Fruit fly (Drosophila melanogaster) whole organism, wandering third instar larva: Measurements from ENCODE around the gene net.
A peak's percentile ranks its signal among the peaks of the same experiment; 100 is the strongest.

ENCODE experiments used
- Abd-B ChIP-seq: fragments of >200 bp; optimal IDR thresholded peaks from 2 replicates; lab custom pipeline; 2017; ENCODE audit warnings: missing biosample characterization, missing genetic modification characterization
- CG32264 ChIP-seq: fragments of 200-800 bp; sonication (Bioruptor generic); optimal IDR thresholded peaks from 2 replicates; lab custom pipeline; 2016; ENCODE audit warnings: missing biosample characterization, missing genetic modification characterization
- CG9705 ChIP-seq: fragments of 200-800 bp; sonication (Bioruptor generic); optimal IDR thresholded peaks from 2 replicates; lab custom pipeline; 2018; ENCODE audit warnings: missing biosample characterization, mild to moderate bottlenecking, missing genetic modification characterization
- CrebA ChIP-seq: fragments of 200-800 bp; sonication (Bioruptor generic); optimal IDR thresholded peaks from 2 replicates; lab custom pipeline; 2016; ENCODE audit warnings: missing biosample characterization, mild to moderate bottlenecking, missing genetic modification characterization, borderline replicate concordance
- Dfd ChIP-seq: fragments of >200 bp; optimal IDR thresholded peaks from 2 replicates; lab custom pipeline; 2017; ENCODE audit warnings: missing biosample characterization, missing genetic modification characterization
- Dif ChIP-seq: fragments of 200-275, 200-300 bp; sonication (Bioruptor generic); optimal IDR thresholded peaks from 2 replicates; lab custom pipeline; 2018; ENCODE audit warnings: missing biosample characterization, missing genetic modification characterization; ENCODE audit not compliant: partially characterized antibody
- GATAd ChIP-seq: sonication (Bioruptor generic); optimal IDR thresholded peaks from 2 replicates; lab custom pipeline; 2016; ENCODE audit warnings: missing biosample characterization, missing genetic modification characterization
- HLH106 ChIP-seq: fragments of 200-800 bp; optimal IDR thresholded peaks from 3 replicates; lab custom pipeline; 2019; ENCODE audit warnings: missing biosample characterization, mild to moderate bottlenecking, missing genetic modification characterization, moderate library complexity
- Hnf4 ChIP-seq: fragments of 200-800 bp; sonication (Bioruptor generic); optimal IDR thresholded peaks from 2 replicates; lab custom pipeline; 2016; ENCODE audit warnings: missing biosample characterization, mild to moderate bottlenecking, missing genetic modification characterization
- Hr78 ChIP-seq: fragments of >200 bp; optimal IDR thresholded peaks from 2 replicates; lab custom pipeline; 2017; ENCODE audit warnings: missing biosample characterization, missing genetic modification characterization
- Hr83 ChIP-seq: fragments of 200-300 bp; sonication (Bioruptor generic); optimal IDR thresholded peaks from 2 replicates; lab custom pipeline; 2016; ENCODE audit warnings: missing biosample characterization, mild to moderate bottlenecking, missing genetic modification characterization, moderate library complexity; ENCODE audit not compliant: poor library complexity, severe bottlenecking
- Jra ChIP-seq: sonication (Bioruptor generic); optimal IDR thresholded peaks from 2 replicates; lab custom pipeline; 2016; ENCODE audit warnings: missing biosample characterization, missing genetic modification characterization
- Mio ChIP-seq: sonication (Bioruptor generic); optimal IDR thresholded peaks from 2 replicates; lab custom pipeline; 2016; ENCODE audit warnings: missing biosample characterization, missing genetic modification characterization
- Myc ChIP-seq: fragments of >200 bp; optimal IDR thresholded peaks from 2 replicates; lab custom pipeline; 2017
- N ChIP-seq: fragments of >200 bp; optimal IDR thresholded peaks from 2 replicates; lab custom pipeline; 2018; ENCODE audit warnings: missing biosample characterization, missing external identifiers, missing genetic modification characterization
- OdsH ChIP-seq: fragments of 200-800 bp; sonication (Bioruptor generic); optimal IDR thresholded peaks from 2 replicates; lab custom pipeline; 2016; ENCODE audit warnings: missing biosample characterization, mild to moderate bottlenecking, missing genetic modification characterization
- Rel ChIP-seq, 2 experiments: fragments of 200-800 bp; sonication (Bioruptor generic) in 1 of 2; optimal IDR thresholded peaks; 2 replicates in 1 of 2; 3 replicates in 1 of 2; lab custom pipeline; 2016 to 2019; ENCODE audit warnings: mild to moderate bottlenecking in 2 of 2, missing biosample characterization in 2 of 2, missing genetic modification characterization in 2 of 2, moderate library complexity in 1 of 2
- Sp1 ChIP-seq: fragments of 200-800 bp; sonication (Bioruptor generic); optimal IDR thresholded peaks from 3 replicates; lab custom pipeline; 2019; ENCODE audit warnings: missing biosample characterization, mild to moderate bottlenecking, missing genetic modification characterization, moderate library complexity
- Vsx2 ChIP-seq: fragments of 200-300, 225-300 bp; sonication (Bioruptor generic); optimal IDR thresholded peaks from 2 replicates; lab custom pipeline; 2018; ENCODE audit warnings: missing biosample characterization, missing genetic modification characterization; ENCODE audit not compliant: partially characterized antibody
- br ChIP-seq: fragments of 200-800 bp; sonication (Bioruptor generic); optimal IDR thresholded peaks from 2 replicates; lab custom pipeline; 2016; ENCODE audit warnings: missing biosample characterization, missing genetic modification characterization
- brk ChIP-seq: fragments of 200-800 bp; sonication (Bioruptor generic); optimal IDR thresholded peaks from 2 replicates; lab custom pipeline; 2016; ENCODE audit warnings: missing biosample characterization, mild to moderate bottlenecking, missing genetic modification characterization
- dl ChIP-seq, 2 experiments: fragments of 175-275, 200-275 bp in 1 of 2; fragments of 200-275 bp in 1 of 2; sonication (Bioruptor generic); optimal IDR thresholded peaks; lab custom pipeline; 2018; ENCODE audit warnings: mild to moderate bottlenecking in 2 of 2, missing biosample characterization in 2 of 2, missing genetic modification characterization in 2 of 2, moderate library complexity in 2 of 2; ENCODE audit not compliant: partially characterized antibody in 2 of 2, insufficient read depth in 1 of 2
- dmrt93B ChIP-seq: fragments of 200-800 bp; sonication (Bioruptor generic); optimal IDR thresholded peaks from 2 replicates; lab custom pipeline; 2018; ENCODE audit warnings: missing biosample characterization, mild to moderate bottlenecking, missing genetic modification characterization
- dsf ChIP-seq: sonication (Bioruptor generic); optimal IDR thresholded peaks from 2 replicates; lab custom pipeline; 2016; ENCODE audit warnings: missing biosample characterization, missing genetic modification characterization, borderline replicate concordance
- ey ChIP-seq: fragments of 200-800 bp; sonication (Bioruptor generic); optimal IDR thresholded peaks from 2 replicates; lab custom pipeline; 2016; ENCODE audit warnings: missing biosample characterization, missing genetic modification characterization
- foxo ChIP-seq, 2 experiments: fragments of 200-800 bp; sonication (Bioruptor generic); optimal IDR thresholded peaks; 2 replicates in 1 of 2; 3 replicates in 1 of 2; lab custom pipeline; 2016 to 2017; ENCODE audit warnings: missing biosample characterization in 2 of 2, missing genetic modification characterization in 2 of 2
- fru ChIP-seq: fragments of 200-800 bp; sonication (Bioruptor generic); optimal IDR thresholded peaks from 3 replicates; lab custom pipeline; 2016; ENCODE audit warnings: missing biosample characterization, mild to moderate bottlenecking, missing genetic modification characterization
- h ChIP-seq: fragments of 200-800 bp; sonication (Bioruptor generic); optimal IDR thresholded peaks from 3 replicates; lab custom pipeline; 2016; ENCODE audit warnings: missing biosample characterization, mild to moderate bottlenecking, missing genetic modification characterization
- jim ChIP-seq: fragments of 175-275, 200-325 bp; sonication (Bioruptor generic); optimal IDR thresholded peaks from 2 replicates; lab custom pipeline; 2016; ENCODE audit warnings: missing biosample characterization, mild to moderate bottlenecking, missing genetic modification characterization
- lola ChIP-seq: fragments of >200 bp; optimal IDR thresholded peaks from 2 replicates; lab custom pipeline; 2017; ENCODE audit warnings: missing biosample characterization, missing genetic modification characterization
- pan ChIP-seq: fragments of >200 bp; optimal IDR thresholded peaks from 2 replicates; lab custom pipeline; 2017
- psq ChIP-seq: fragments of 200-800 bp; sonication (Bioruptor generic); optimal IDR thresholded peaks from 3 replicates; lab custom pipeline; 2017; ENCODE audit warnings: missing biosample characterization, mild to moderate bottlenecking, missing genetic modification characterization, moderate library complexity
- rgr ChIP-seq: fragments of 200-800 bp; sonication (Bioruptor generic); optimal IDR thresholded peaks from 3 replicates; lab custom pipeline; 2016; ENCODE audit warnings: missing biosample characterization, mild to moderate bottlenecking, missing genetic modification characterization
- sage ChIP-seq: fragments of 200-800 bp; sonication (Bioruptor generic); optimal IDR thresholded peaks from 2 replicates; lab custom pipeline; 2016; ENCODE audit warnings: missing biosample characterization, mild to moderate bottlenecking, missing genetic modification characterization
- sv ChIP-seq: fragments of 200-800 bp; sonication (Bioruptor generic); optimal IDR thresholded peaks from 3 replicates; lab custom pipeline; 2016; ENCODE audit warnings: missing biosample characterization, missing genetic modification characterization
- tai ChIP-seq: sonication (Bioruptor generic); optimal IDR thresholded peaks from 2 replicates; lab custom pipeline; 2016; ENCODE audit warnings: missing biosample characterization, missing genetic modification characterization
- usp ChIP-seq: fragments of >200 bp; optimal IDR thresholded peaks from 2 replicates; lab custom pipeline; 2017; ENCODE audit warnings: missing biosample characterization, missing genetic modification characterization
- woc ChIP-seq: sonication (Bioruptor generic); optimal IDR thresholded peaks from 2 replicates; lab custom pipeline; 2016; ENCODE audit warnings: missing biosample characterization, mild to moderate bottlenecking, missing genetic modification characterization

net gene

DNA sequence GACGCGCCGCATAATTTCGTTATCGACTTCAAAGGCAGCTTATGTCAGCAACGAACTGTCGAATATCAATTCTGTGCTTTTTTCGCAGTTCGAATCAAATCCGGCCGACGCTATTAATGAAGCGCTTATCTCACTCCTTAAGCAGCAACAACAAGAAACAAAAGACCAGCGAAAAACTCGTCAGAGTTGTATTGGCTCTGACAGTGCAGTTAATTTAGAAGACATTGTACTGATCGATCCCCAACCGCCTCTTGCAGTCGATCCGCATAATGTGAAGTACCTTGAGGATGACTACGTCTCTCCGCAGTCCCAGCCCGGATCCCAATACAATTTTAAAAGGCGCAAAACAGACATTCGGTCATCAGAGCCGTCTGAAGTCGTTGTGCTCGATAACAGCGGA is 17.6 kb downstream of the net start:
- TF ChIP-seq Rel (GFP tag; optimal IDR thresholded peaks at IDR 0.05; lab: Kevin White, UChicago) (no peak), Rel (tag; optimal IDR thresholded peaks at IDR 0.05; lab: Kevin White, UChicago) (peak; percentile 92), CG32264 (GFP tag; lab: Kevin White, UChicago) (no peak)

DNA sequence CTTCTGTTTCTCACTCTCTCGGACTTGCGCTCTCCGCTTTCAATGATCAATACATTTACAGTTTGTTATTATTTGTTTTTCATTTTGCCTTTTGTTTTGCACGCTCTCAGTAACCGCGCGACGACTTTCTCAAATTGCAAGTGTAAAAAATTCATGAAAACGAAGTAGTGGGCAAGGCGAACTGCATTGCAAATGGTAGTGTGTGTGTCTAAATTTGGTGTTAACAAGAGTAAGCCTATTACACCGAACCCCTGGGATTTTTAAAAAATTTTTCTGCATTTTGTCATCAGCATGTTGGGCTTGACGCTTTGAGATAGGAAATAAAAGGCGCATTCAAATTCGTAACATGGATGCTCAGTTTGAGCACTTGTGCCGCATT is 19.9 kb downstream of the net start:
- TF ChIP-seq jim (GFP tag; lab: Kevin White, UChicago): no peak
- peak in 1 of 2 experiments; percentile 37 for TF ChIP-seq dl (GFP tag; optimal IDR thresholded peaks at IDR 0.05; lab: Kevin White, UChicago; ENCODE audit: insufficient read depth in 1 of 2, partially characterized antibody in 2 of 2)
- peak; percentile 16 for TF ChIP-seq Dif (GFP tag; lab: Kevin White, UChicago)
- no peak for TF ChIP-seq Vsx2 (GFP tag; lab: Kevin White, UChicago)
- no peak for TF ChIP-seq rgr (GFP tag; lab: Kevin White, UChicago)
- TF ChIP-seq sage (GFP tag; lab: Kevin White, UChicago): peak; percentile 6
- no peak for TF ChIP-seq CG32264 (GFP tag; lab: Kevin White, UChicago)

DNA sequence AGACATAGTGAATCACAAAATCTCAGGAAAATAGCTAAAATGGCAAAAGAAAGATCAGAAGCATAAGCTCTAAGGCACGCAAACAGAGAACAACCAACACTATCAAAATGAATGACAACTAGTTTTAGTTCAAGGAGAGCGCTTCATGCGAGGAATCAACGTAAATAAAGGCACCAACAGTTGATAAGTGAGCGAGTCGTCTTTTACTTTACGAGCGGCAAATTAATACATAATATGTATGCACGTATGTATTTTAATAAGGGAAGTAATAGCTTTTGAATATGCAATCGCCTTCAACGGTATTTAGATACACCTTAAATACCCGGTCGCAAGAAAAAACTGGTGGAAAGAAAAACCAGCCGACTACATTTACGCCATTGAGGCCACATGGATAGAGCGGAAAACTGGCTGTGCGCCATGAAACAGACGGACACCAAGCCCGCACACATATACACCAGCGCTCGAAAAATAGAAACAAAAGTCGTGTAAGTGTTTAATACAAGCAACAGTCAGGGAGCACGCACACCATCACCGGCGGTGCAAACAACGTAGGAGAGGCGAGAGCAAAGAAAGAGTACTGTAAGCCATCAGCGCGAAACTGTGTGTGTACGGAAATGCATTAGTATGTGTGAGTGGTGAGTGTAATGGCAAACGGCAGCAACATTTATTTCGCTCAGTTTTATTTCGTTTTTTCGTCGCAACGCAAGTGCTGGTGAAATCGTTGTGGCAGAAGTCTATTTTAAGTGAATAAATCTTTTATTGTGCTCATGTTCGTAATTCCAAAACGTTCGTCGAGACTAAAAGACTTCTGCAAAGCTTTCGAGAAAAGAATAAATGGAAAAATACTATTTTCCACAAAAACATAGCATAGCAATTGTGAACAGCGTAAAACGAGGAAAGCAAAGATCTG is 20.6 kb downstream of the net start, which contains the start of gene dbr:
Gene dbr, plus strand, starts transcription at position 114 of the 910 bp plus-strand sequence.
- TF ChIP-seq Mio: no peak
- peak; percentile 84 for TF ChIP-seq N
- peak; percentile 78 to 88 for TF ChIP-seq dl (GFP tag; optimal IDR thresholded peaks at IDR 0.05; lab: Kevin White, UChicago; ENCODE audit: insufficient read depth in 1 of 2, partially characterized antibody in 2 of 2)
- TF ChIP-seq psq (GFP tag; lab: Kevin White, UChicago): peak; percentile 80
- no peak for TF ChIP-seq br (GFP tag; lab: Kevin White, UChicago)
- peak; percentile 28 for TF ChIP-seq Jra (GFP tag; lab: Kevin White, UChicago)
- TF ChIP-seq Hnf4 (GFP tag; lab: Kevin White, UChicago): peak; percentile 25
- no peak for TF ChIP-seq ey (GFP tag; lab: Kevin White, UChicago)
- no peak for TF ChIP-seq rgr (GFP tag; lab: Kevin White, UChicago)
- TF ChIP-seq Dif (GFP tag; lab: Kevin White, UChicago): peak; percentile 86
- no peak for TF ChIP-seq sv (GFP tag; lab: Kevin White, UChicago)
- no peak for TF ChIP-seq CG32264 (GFP tag; lab: Kevin White, UChicago)
- TF ChIP-seq Abd-B: no peak
- TF ChIP-seq CrebA: peak; percentile 62
- no peak for TF ChIP-seq GATAd
- no peak for TF ChIP-seq lola
- TF ChIP-seq dsf: peak; percentile 3
- TF ChIP-seq brk: peak; percentile 47
- TF ChIP-seq Hr78 (GFP tag; lab: Kevin White, UChicago): no peak
- no peak for TF ChIP-seq Myc (lab: Kevin White, UChicago)
- TF ChIP-seq Hr83 (GFP tag; lab: Kevin White, UChicago): peak; percentile 47
- TF ChIP-seq woc: no peak
- peak; percentile 44 for TF ChIP-seq tai
- TF ChIP-seq foxo (GFP tag; optimal IDR thresholded peaks at IDR 0.05; lab: Kevin White, UChicago): peak in 1 of 2 experiments; percentile 20
- no peak for TF ChIP-seq h (GFP tag; lab: Kevin White, UChicago)
- peak; percentile 10 for TF ChIP-seq HLH106 (tag; lab: Kevin White, UChicago)
- TF ChIP-seq usp (GFP tag; lab: Kevin White, UChicago): no peak
- TF ChIP-seq sage (GFP tag; lab: Kevin White, UChicago): no peak
- TF ChIP-seq jim (GFP tag; lab: Kevin White, UChicago): no peak
- peak; percentile 13 for TF ChIP-seq OdsH (GFP tag; lab: Kevin White, UChicago)
- no peak for TF ChIP-seq Vsx2 (GFP tag; lab: Kevin White, UChicago)
- TF ChIP-seq CG9705: no peak
- peak; percentile 55 for TF ChIP-seq Sp1
- TF ChIP-seq Rel (GFP tag; optimal IDR thresholded peaks at IDR 0.05; lab: Kevin White, UChicago): peak; percentile 82
- TF ChIP-seq Rel (tag; optimal IDR thresholded peaks at IDR 0.05; lab: Kevin White, UChicago): no peak
- no peak for TF ChIP-seq dmrt93B
- no peak for TF ChIP-seq Dfd (GFP tag; lab: Kevin White, UChicago)
- no peak for TF ChIP-seq fru
- TF ChIP-seq pan (lab: Kevin White, UChicago): no peak
